Worm (Caenorhabditis elegans) whole organism, mixed stage, embryonic: Measurements from ENCODE around the gene C39H7.4.

Experiments used
- M03D4.4 ChIP-seq: sonication (generic microtip); optimal IDR thresholded peaks from 2 replicates; lab custom pipeline; 2017; ENCODE audit warnings: mild to moderate bottlenecking, missing genetic modification characterization, missing compliant biosample characterization
- bed-3 ChIP-seq: fragments of 200-800 bp; sonication (Bioruptor generic); optimal IDR thresholded peaks from 3 replicates; lab custom pipeline; 2018; ENCODE audit warnings: mild to moderate bottlenecking, missing genetic modification characterization, moderate library complexity, missing compliant biosample characterization
- ceh-39 ChIP-seq: fragments of 150-350 bp; optimal IDR thresholded peaks from 2 replicates; lab custom pipeline; 2014; ENCODE audit warnings: missing biosample characterization, missing genetic modification characterization
- ceh-43 ChIP-seq: fragments of 200-800 bp; sonication (Bioruptor generic); optimal IDR thresholded peaks from 2 replicates; lab custom pipeline; 2018; ENCODE audit warnings: mild to moderate bottlenecking, missing genetic modification characterization, moderate library complexity, missing compliant biosample characterization
- elt-1 ChIP-seq: sonication (generic microtip); optimal IDR thresholded peaks from 2 replicates; lab custom pipeline; 2017; ENCODE audit warnings: missing genetic modification characterization, mild to moderate bottlenecking, missing compliant biosample characterization, antibody characterized with exemption, moderate library complexity, borderline replicate concordance; ENCODE audit not compliant: insufficient read depth
- elt-3 ChIP-seq: fragments of 150-350 bp; optimal IDR thresholded peaks from 2 replicates; lab custom pipeline; 2014; ENCODE audit warnings: missing biosample characterization, missing genetic modification characterization
- ham-2 ChIP-seq: fragments of 200-800 bp; sonication (Bioruptor generic); optimal IDR thresholded peaks from 2 replicates; lab custom pipeline; 2018; ENCODE audit warnings: mild to moderate bottlenecking, missing genetic modification characterization, missing compliant biosample characterization
- hlh-1 ChIP-seq: fragments of 150-350 bp; optimal IDR thresholded peaks from 2 replicates; lab custom pipeline; 2014; ENCODE audit warnings: missing biosample characterization, missing genetic modification reagents, missing genetic modification characterization
- lin-13 ChIP-seq: fragments of 150-350 bp; optimal IDR thresholded peaks from 2 replicates; lab custom pipeline; 2014; ENCODE audit warnings: missing biosample characterization, missing genetic modification characterization
- lin-32 ChIP-seq: fragments of 200-800 bp; sonication (Bioruptor generic); optimal IDR thresholded peaks from 2 replicates; lab custom pipeline; 2018; ENCODE audit warnings: mild to moderate bottlenecking, missing genetic modification characterization, missing compliant biosample characterization
- lsy-2 ChIP-seq: fragments of 150-350 bp; optimal IDR thresholded peaks from 2 replicates; lab custom pipeline; 2014; ENCODE audit warnings: missing biosample characterization, missing genetic modification characterization
- mep-1 ChIP-seq: fragments of 150-350 bp; optimal IDR thresholded peaks from 2 replicates; lab custom pipeline; 2017; ENCODE audit warnings: missing biosample characterization, missing genetic modification reagents, missing genetic modification characterization, inconsistent platforms
- nhr-237 ChIP-seq: fragments of 150-350 bp; optimal IDR thresholded peaks from 2 replicates; lab custom pipeline; 2014; ENCODE audit warnings: missing biosample characterization, missing genetic modification characterization
- pha-4 ChIP-seq: fragments of 150-350 bp; optimal IDR thresholded peaks from 2 replicates; lab custom pipeline; 2018; ENCODE audit warnings: missing biosample characterization, missing genetic modification reagents, missing genetic modification characterization
- snpc-4 ChIP-seq: fragments of 150-350 bp; optimal IDR thresholded peaks from 2 replicates; lab custom pipeline; 2014; ENCODE audit warnings: missing biosample characterization, missing genetic modification characterization
- tbx-8 ChIP-seq: fragments of 200-800 bp; sonication (Bioruptor generic); optimal IDR thresholded peaks from 2 replicates; lab custom pipeline; 2018; ENCODE audit warnings: mild to moderate bottlenecking, missing genetic modification characterization, moderate library complexity, missing compliant biosample characterization
- unc-120 ChIP-seq: sonication (generic microtip); optimal IDR thresholded peaks from 2 replicates; lab custom pipeline; 2017; ENCODE audit warnings: missing genetic modification characterization, missing compliant biosample characterization; ENCODE audit not compliant: poor library complexity, severe bottlenecking
- unc-62 ChIP-seq: fragments of 150-350 bp; optimal IDR thresholded peaks from 2 replicates; lab custom pipeline; 2014; ENCODE audit warnings: missing biosample characterization, missing genetic modification reagents, missing genetic modification characterization
- zip-8 ChIP-seq: fragments of 150-350 bp; optimal IDR thresholded peaks from 2 replicates; lab custom pipeline; 2014; ENCODE audit warnings: missing biosample characterization, missing genetic modification characterization

The C39H7.4 gene

ce11 chrIV:5563280-5563679 lies 51.1 kb downstream of the C39H7.4 start:
- TF ChIP-seq mep-1 (no peak), ham-2 (GFP tag; lab: Kevin White, UChicago) (no peak), tbx-8 (no peak), elt-3 (no peak), elt-1 (tag; lab: Kevin White, UChicago) (no peak), unc-62 (GFP tag; lab: Kevin White, UChicago) (no peak), pha-4 (tag; lab: Kevin White, UChicago) (no peak), ceh-43 (GFP tag; lab: Kevin White, UChicago) (no peak), zip-8 (tag; lab: Kevin White, UChicago) (no peak), hlh-1 (tag; lab: Kevin White, UChicago) (no peak), nhr-237 (tag; lab: Kevin White, UChicago) (no peak), lin-32 (GFP tag; lab: Kevin White, UChicago) (no peak), unc-120 (tag; lab: Kevin White, UChicago) (no peak), ceh-39 (tag; lab: Kevin White, UChicago) (no peak), bed-3 (GFP tag; lab: Kevin White, UChicago) (no peak), M03D4.4 (tag; lab: Kevin White, UChicago) (no peak), lsy-2 (tag; lab: Kevin White, UChicago) (no peak), snpc-4 (tag; lab: Kevin White, UChicago) (no peak), lin-13 (tag; lab: Kevin White, UChicago) (no peak)
